Fruit fly (Drosophila melanogaster) whole organism, embryonic: Measurements from ENCODE around the gene beat-Ib.

Source experiments
- Aef1 ChIP-seq: fragments of 200-800 bp; sonication (Bioruptor generic); IDR thresholded peaks from 3 replicates; pipeline ENCODE4 v1.3.6; 2022; ENCODE audit warnings: missing biosample characterization, missing genetic modification characterization
- Blimp-1 ChIP-seq: fragments of 200-800 bp; sonication (Bioruptor generic); optimal IDR thresholded peaks from 3 replicates; lab custom pipeline; 2018; ENCODE audit warnings: missing biosample characterization, missing genetic modification characterization, mild to moderate bottlenecking, moderate library complexity, missing genetic modification reagents
- CG10543 ChIP-seq: fragments of 200-800 bp; sonication (Bioruptor generic); optimal IDR thresholded peaks from 3 replicates; lab custom pipeline; 2017; ENCODE audit warnings: missing biosample characterization, mild to moderate bottlenecking, missing genetic modification characterization, moderate library complexity
- CG12104 ChIP-seq: fragments of 200-800 bp; sonication (Bioruptor generic); optimal IDR thresholded peaks from 3 replicates; lab custom pipeline; 2016; ENCODE audit warnings: missing biosample characterization, missing genetic modification characterization
- CG12219 ChIP-seq: fragments of 200-800 bp; sonication (Bioruptor generic); optimal IDR thresholded peaks from 3 replicates; lab custom pipeline; 2018; ENCODE audit warnings: missing biosample characterization, mild to moderate bottlenecking, missing genetic modification characterization
- CG12299 ChIP-seq: fragments of 200-800 bp; sonication (Bioruptor generic); optimal IDR thresholded peaks from 2 replicates; lab custom pipeline; 2018; ENCODE audit warnings: missing biosample characterization, mild to moderate bottlenecking, missing genetic modification characterization
- CG12942 ChIP-seq: fragments of 200-800 bp; sonication (Bioruptor generic); optimal IDR thresholded peaks from 3 replicates; lab custom pipeline; 2016; ENCODE audit warnings: missing biosample characterization, missing genetic modification characterization
- CG14667 ChIP-seq: fragments of 200-800 bp; sonication (Bioruptor generic); IDR thresholded peaks from 2 replicates; pipeline ENCODE4 v1.3.6; 2022; ENCODE audit warnings: missing biosample characterization, missing genetic modification characterization
- CG16815 ChIP-seq: fragments of 200-800 bp; sonication (Bioruptor generic); optimal IDR thresholded peaks from 3 replicates; lab custom pipeline; 2017; ENCODE audit warnings: missing biosample characterization, mild to moderate bottlenecking, missing genetic modification characterization
- CG17328 ChIP-seq: fragments of 200-800 bp; sonication (Bioruptor generic); IDR thresholded peaks from 2 replicates; pipeline ENCODE4 v1.3.6; 2022; ENCODE audit warnings: missing biosample characterization, missing genetic modification characterization
- CG17612 ChIP-seq: fragments of 200-800 bp; sonication (Bioruptor generic); IDR thresholded peaks from 2 replicates; pipeline ENCODE4 v1.3.6; 2022; ENCODE audit warnings: missing biosample characterization, missing genetic modification characterization
- CG18262 ChIP-seq: fragments of 200-800 bp; optimal IDR thresholded peaks from 3 replicates; lab custom pipeline; 2019; ENCODE audit warnings: missing biosample characterization, mild to moderate bottlenecking, missing genetic modification characterization, moderate library complexity
- CG31224 ChIP-seq: fragments of 200-800 bp; sonication (Bioruptor generic); IDR thresholded peaks from 2 replicates; pipeline ENCODE4 v1.3.6; 2022; ENCODE audit warnings: missing biosample characterization, missing genetic modification characterization
- CG34224 ChIP-seq: fragments of 200-800 bp; sonication (Bioruptor generic); IDR thresholded peaks from 3 replicates; pipeline ENCODE4 v1.3.6; 2022; ENCODE audit warnings: missing biosample characterization, missing genetic modification characterization; ENCODE audit not compliant: partially characterized antibody
- CG34376 ChIP-seq: fragments of 200-800 bp; sonication (Bioruptor generic); optimal IDR thresholded peaks from 2 replicates; lab custom pipeline; 2018; ENCODE audit warnings: missing biosample characterization, mild to moderate bottlenecking, missing genetic modification characterization
- CG4854 ChIP-seq: fragments of 200-800 bp; sonication (Bioruptor generic); optimal IDR thresholded peaks from 2 replicates; lab custom pipeline; 2016; ENCODE audit warnings: missing biosample characterization, missing genetic modification characterization, inconsistent platforms
- CG7271 ChIP-seq: fragments of 200-800 bp; sonication (Bioruptor generic); optimal IDR thresholded peaks from 2 replicates; lab custom pipeline; 2018; ENCODE audit warnings: missing biosample characterization, mild to moderate bottlenecking, missing genetic modification characterization, moderate library complexity
- CG8924 ChIP-seq: fragments of 200-800 bp; optimal IDR thresholded peaks from 3 replicates; lab custom pipeline; 2019; ENCODE audit warnings: missing biosample characterization, mild to moderate bottlenecking, missing genetic modification characterization, moderate library complexity
- Dad ChIP-seq: fragments of 200-800 bp; sonication (Bioruptor generic); optimal IDR thresholded peaks from 3 replicates; lab custom pipeline; 2016; ENCODE audit warnings: missing biosample characterization, missing genetic modification characterization
- Deaf1 ChIP-seq: fragments of 200-800 bp; optimal IDR thresholded peaks from 3 replicates; lab custom pipeline; 2019; ENCODE audit warnings: missing biosample characterization, mild to moderate bottlenecking, missing genetic modification characterization, moderate library complexity
- Dp ChIP-seq: fragments of 200-800 bp; sonication (Bioruptor generic); optimal IDR thresholded peaks from 2 replicates; lab custom pipeline; 2018; ENCODE audit warnings: missing biosample characterization, mild to moderate bottlenecking, missing genetic modification characterization, moderate library complexity
- Gsc ChIP-seq: fragments of 200-800 bp; sonication (Bioruptor generic); IDR thresholded peaks from 2 replicates; pipeline ENCODE4 v1.3.6; 2022; ENCODE audit warnings: missing biosample characterization, missing genetic modification characterization
- NFAT ChIP-seq: fragments of 200-800 bp; sonication (Bioruptor generic); IDR thresholded peaks from 2 replicates; pipeline ENCODE4 v1.3.6; 2022; ENCODE audit warnings: missing biosample characterization, missing genetic modification characterization
- Pdp1 ChIP-seq, 2 experiments: fragments of 200-800 bp; sonication (Bioruptor generic); optimal IDR thresholded peaks; 3 replicates each; lab custom pipeline; 2016; ENCODE audit warnings: missing biosample characterization in 2 of 2, missing genetic modification characterization in 2 of 2, mild to moderate bottlenecking in 1 of 2, moderate library complexity in 1 of 2
- Sin3A ChIP-seq: fragments of >200 bp; optimal IDR thresholded peaks from 2 replicates; lab custom pipeline; 2018
- abd-A ChIP-seq: fragments of 200-800 bp; sonication (Bioruptor generic); optimal IDR thresholded peaks from 3 replicates; lab custom pipeline; 2019; ENCODE audit warnings: missing biosample characterization, mild to moderate bottlenecking, missing genetic modification characterization, moderate library complexity
- cato ChIP-seq: fragments of 200-800 bp; sonication (Bioruptor generic); optimal IDR thresholded peaks from 2 replicates; lab custom pipeline; 2016; ENCODE audit warnings: missing biosample characterization, missing genetic modification characterization, borderline replicate concordance
- chm ChIP-seq: fragments of 200-800 bp; sonication (Bioruptor generic); IDR thresholded peaks from 2 replicates; pipeline ENCODE4 v1.3.6; 2022; ENCODE audit warnings: missing biosample characterization, missing genetic modification characterization
- chn ChIP-seq: fragments of 200-800 bp; sonication (Bioruptor generic); optimal IDR thresholded peaks from 2 replicates; lab custom pipeline; 2016; ENCODE audit warnings: missing biosample characterization, missing genetic modification characterization
- exex ChIP-seq: fragments of 200-800 bp; sonication (Bioruptor generic); optimal IDR thresholded peaks from 4 replicates; lab custom pipeline; 2018; ENCODE audit warnings: missing biosample characterization, mild to moderate bottlenecking, missing genetic modification characterization, moderate library complexity
- fd64A ChIP-seq: fragments of 200-800 bp; sonication (Bioruptor generic); optimal IDR thresholded peaks from 3 replicates; lab custom pipeline; 2018; ENCODE audit warnings: missing biosample characterization, mild to moderate bottlenecking, missing genetic modification characterization
- ftz-f1 ChIP-seq: fragments of 200-800 bp; sonication (Bioruptor generic); optimal IDR thresholded peaks from 2 replicates; lab custom pipeline; 2016; ENCODE audit warnings: missing biosample characterization, missing genetic modification characterization
- hbn ChIP-seq: fragments of 200-800 bp; sonication (Bioruptor generic); IDR thresholded peaks from 2 replicates; pipeline ENCODE4 v1.3.6; 2022; ENCODE audit warnings: missing biosample characterization, missing genetic modification characterization; ENCODE audit not compliant: partially characterized antibody
- mirr ChIP-seq: fragments of 200-800 bp; sonication (Bioruptor generic); optimal IDR thresholded peaks from 3 replicates; lab custom pipeline; 2018; ENCODE audit warnings: missing biosample characterization, mild to moderate bottlenecking, missing genetic modification characterization
- peb ChIP-seq: fragments of 200-800 bp; sonication (Bioruptor generic); IDR thresholded peaks from 2 replicates; pipeline ENCODE4 v1.3.6; 2022; ENCODE audit warnings: missing biosample characterization, missing genetic modification characterization
- sd ChIP-seq: fragments of 200-800 bp; sonication (Bioruptor generic); optimal IDR thresholded peaks from 3 replicates; lab custom pipeline; 2018; ENCODE audit warnings: missing biosample characterization, mild to moderate bottlenecking, missing genetic modification characterization, moderate library complexity
- sens ChIP-seq: fragments of 200-800 bp; sonication (Bioruptor generic); peaks from one replicate; lab custom pipeline; 2016; ENCODE audit warnings: missing biosample characterization, missing genetic modification characterization
- so ChIP-seq: fragments of 200-800 bp; sonication (Bioruptor generic); IDR thresholded peaks from 3 replicates; pipeline ENCODE4 v1.3.6; 2022; ENCODE audit warnings: missing biosample characterization, missing genetic modification characterization
- tin ChIP-seq: fragments of 200-800 bp; sonication (Bioruptor generic); optimal IDR thresholded peaks from 3 replicates; lab custom pipeline; 2016; ENCODE audit warnings: missing biosample characterization, missing genetic modification characterization
- vfl ChIP-seq: fragments of 200-800 bp; sonication (Bioruptor generic); optimal IDR thresholded peaks from 2 replicates; lab custom pipeline; 2016; ENCODE audit warnings: missing biosample characterization, missing genetic modification characterization

beat-Ib gene

dm6 chr2L:15913674-15914037 lies 48.6 kb downstream of the beat-Ib start (continued):
- TF ChIP-seq CG14667 (GFP tag; lab: Robert Waterston, UW): no peak
- 0 out of 2 replicates have a peak, but pooled peaks have one; percentile 30 for TF ChIP-seq hbn (GFP tag; lab: Robert Waterston, UW)
- no peak for TF ChIP-seq CG18262 (tag; lab: Kevin White, UChicago)
- peak; percentile 10 for TF ChIP-seq fd64A (GFP tag; lab: Kevin White, UChicago)
- TF ChIP-seq cato (GFP tag; lab: Kevin White, UChicago): no peak
- no peak for TF ChIP-seq Pdp1 (GFP tag; optimal IDR thresholded peaks at IDR 0.05; lab: Kevin White, UChicago)
- no peak for TF ChIP-seq Dp (GFP tag; lab: Kevin White, UChicago)
- TF ChIP-seq CG12299 (tag; lab: Kevin White, UChicago): peak; percentile 28
- no peak for TF ChIP-seq Sin3A (lab: Kevin White, UChicago)
- TF ChIP-seq CG8924 (tag; lab: Kevin White, UChicago): peak; percentile 91
- peak; percentile 47 for TF ChIP-seq CG10543 (GFP tag; lab: Kevin White, UChicago)
- TF ChIP-seq Aef1 (GFP tag; lab: Robert Waterston, UW): peak; percentile 11; the same call in 1 of the 3 replicates
- peak; percentile 44 for TF ChIP-seq Blimp-1 (GFP tag; lab: Kevin White, UChicago)
- no peak for TF ChIP-seq CG17328 (GFP tag; lab: Robert Waterston, UW)
- 0 out of 2 replicates have a peak, but pooled peaks have one; percentile 50 for TF ChIP-seq chm
- TF ChIP-seq CG34376 (GFP tag; lab: Kevin White, UChicago): peak; percentile 81
- no peak for TF ChIP-seq CG4854 (GFP tag; lab: Kevin White, UChicago)
- no peak for TF ChIP-seq chn (GFP tag; lab: Kevin White, UChicago)
- TF ChIP-seq CG12942: no peak
- peak; percentile 22; the same call in 1 of the 3 replicates for TF ChIP-seq so (GFP tag; lab: Robert Waterston, UW)
- peak; percentile 55 for TF ChIP-seq sd (tag; lab: Kevin White, UChicago)
- TF ChIP-seq CG17612 (GFP tag; lab: Robert Waterston, UW): no peak
- peak; percentile 95 for TF ChIP-seq CG31224 (GFP tag; lab: Robert Waterston, UW)
- TF ChIP-seq ftz-f1 (GFP tag; lab: Kevin White, UChicago): peak; percentile 72
- peak; percentile 9; the same call in 1 of the 2 replicates for TF ChIP-seq NFAT (GFP tag; lab: Robert Waterston, UW)
- TF ChIP-seq CG12219 (GFP tag; lab: Kevin White, UChicago): no peak
- peak; percentile 75 for TF ChIP-seq sens (GFP tag; lab: Kevin White, UChicago)
- peak; percentile 86 for TF ChIP-seq abd-A (tag; lab: Kevin White, UChicago)
- TF ChIP-seq CG12104: no peak
- peak; percentile 83 for TF ChIP-seq Deaf1 (tag; lab: Kevin White, UChicago)
- no peak for TF ChIP-seq CG7271 (tag; lab: Kevin White, UChicago)
- TF ChIP-seq exex (tag; lab: Kevin White, UChicago): peak; percentile 24
- no peak for TF ChIP-seq tin
- TF ChIP-seq Dad: no peak
- no peak for TF ChIP-seq vfl (GFP tag; lab: Kevin White, UChicago)
- TF ChIP-seq CG16815 (GFP tag; lab: Kevin White, UChicago): no peak
- no peak for TF ChIP-seq mirr (GFP tag; lab: Kevin White, UChicago)
- TF ChIP-seq Gsc: no peak
- TF ChIP-seq peb (GFP tag; lab: Robert Waterston, UW): no peak
- TF ChIP-seq CG34224 (GFP tag; lab: Robert Waterston, UW): peak; percentile 30; the same call in 1 of the 3 replicates
